Worm (Caenorhabditis elegans) whole organism, L4/young adult: ENCODE data around the gene his-61.

Source experiments
- W03F9.2 ChIP-seq: fragments of 150-350 bp; optimal IDR thresholded peaks from 2 replicates; lab custom pipeline; 2014; ENCODE audit warnings: missing biosample characterization, missing genetic modification characterization
- dao-5 ChIP-seq: sonication (generic microtip); optimal IDR thresholded peaks from 2 replicates; lab custom pipeline; 2016; ENCODE audit warnings: missing genotype, missing genetic modification characterization, moderate library complexity, missing compliant biosample characterization
- him-1 ChIP-seq: sonication (generic microtip); optimal IDR thresholded peaks from 2 replicates; lab custom pipeline; 2016; ENCODE audit warnings: missing genotype, missing genetic modification reagents, missing genetic modification characterization, missing compliant biosample characterization

Gene his-61

ce11 chrIV:7477697-7478096 lies 8.3 kb downstream of the his-61 start:
- TF ChIP-seq W03F9.2 (tag; lab: Kevin White, UChicago): no peak

- TF ChIP-seq dao-5 (tag; lab: Kevin White, UChicago) (no peak), him-1 (tag; lab: Kevin White, UChicago) (no peak), W03F9.2 (tag; lab: Kevin White, UChicago) (no peak)
Measured at ce11 chrIV:7477197-7477596, 8.8 kb downstream of the his-61 start, which contains the start of gene pycr-4. TSS of gene pycr-4 (minus strand) at chrIV:7477297.

ce11 chrIV:7474826-7475225 lies 11.2 kb downstream of the his-61 start, which contains the start of gene slc-25A18.2:
TSS of gene slc-25A18.2 (plus strand) at chrIV:7475041.
- TF ChIP-seq W03F9.2 (tag; lab: Kevin White, UChicago) (no peak), dao-5 (tag; lab: Kevin White, UChicago) (no peak), him-1 (tag; lab: Kevin White, UChicago) (no peak)

- TF ChIP-seq W03F9.2 (tag; lab: Kevin White, UChicago): no peak
- TF ChIP-seq him-1 (tag; lab: Kevin White, UChicago): no peak
- no peak for TF ChIP-seq dao-5 (tag; lab: Kevin White, UChicago)
Measured at ce11 chrIV:7473159-7473649, 12.8 kb downstream of the his-61 start, which contains the start of the genes plk-3 and F55G1.6. TSS of gene plk-3 (minus strand) at chrIV:7473209. TSS of gene F55G1.6 (plus strand) at chrIV:7473517.

DNA sequence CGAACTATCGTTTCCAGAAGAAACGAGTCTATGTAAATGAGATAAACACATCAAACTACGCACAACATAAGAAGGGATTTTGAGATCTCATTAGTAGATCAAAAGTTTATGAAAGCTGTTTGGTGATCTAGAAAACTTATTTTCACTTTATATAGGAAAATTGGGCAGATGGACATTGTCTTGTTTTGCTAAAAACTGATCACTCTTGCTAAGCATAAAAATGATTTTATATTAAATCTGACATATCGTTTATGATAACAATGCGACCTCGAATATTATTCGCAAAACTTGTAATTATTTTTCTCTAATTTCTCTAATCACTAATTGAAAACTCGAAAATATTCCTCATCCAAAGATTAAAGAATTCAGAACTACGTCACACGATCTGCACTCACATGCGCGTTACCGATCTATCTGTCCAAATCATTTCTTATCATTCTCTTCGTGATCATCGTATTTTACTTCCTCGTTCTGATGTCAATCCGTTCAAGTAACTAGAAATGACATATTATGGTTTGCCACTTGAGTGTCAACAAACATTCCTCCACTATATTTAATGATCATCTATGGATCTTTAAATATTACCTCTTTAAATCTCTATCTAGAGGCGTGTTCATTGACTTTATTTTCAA lies 16.1 kb downstream of the his-61 start, which contains the start of gene F55G1.7:
TSS of gene F55G1.7 (minus strand) at position 51 of the 632 bp plus-strand sequence.
- TF ChIP-seq dao-5 (tag; lab: Kevin White, UChicago): no peak
- TF ChIP-seq W03F9.2 (tag; lab: Kevin White, UChicago): no peak
- TF ChIP-seq him-1 (tag; lab: Kevin White, UChicago): no peak

DNA sequence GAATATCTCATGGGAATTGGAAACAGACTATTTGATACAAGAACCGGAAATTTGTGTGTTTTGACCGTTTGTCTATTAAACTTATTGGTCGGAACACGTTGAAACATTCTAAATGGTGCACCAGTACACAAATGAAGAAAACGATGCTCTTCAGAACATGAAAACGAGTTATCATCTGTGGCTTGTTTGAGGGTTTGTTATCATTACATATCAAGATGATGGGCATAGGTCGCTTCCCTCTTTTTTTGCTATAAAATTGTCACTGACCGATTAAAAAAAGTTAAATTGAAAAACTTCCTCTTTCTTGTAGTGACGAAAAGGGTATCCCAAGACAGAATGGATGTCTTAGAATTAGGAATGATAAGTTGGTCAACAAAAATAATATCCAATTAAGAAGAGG lies 17.4 kb downstream of the his-61 start:
- TF ChIP-seq him-1 (tag; lab: Kevin White, UChicago) (no peak), W03F9.2 (tag; lab: Kevin White, UChicago) (no peak), dao-5 (tag; lab: Kevin White, UChicago) (no peak)

DNA sequence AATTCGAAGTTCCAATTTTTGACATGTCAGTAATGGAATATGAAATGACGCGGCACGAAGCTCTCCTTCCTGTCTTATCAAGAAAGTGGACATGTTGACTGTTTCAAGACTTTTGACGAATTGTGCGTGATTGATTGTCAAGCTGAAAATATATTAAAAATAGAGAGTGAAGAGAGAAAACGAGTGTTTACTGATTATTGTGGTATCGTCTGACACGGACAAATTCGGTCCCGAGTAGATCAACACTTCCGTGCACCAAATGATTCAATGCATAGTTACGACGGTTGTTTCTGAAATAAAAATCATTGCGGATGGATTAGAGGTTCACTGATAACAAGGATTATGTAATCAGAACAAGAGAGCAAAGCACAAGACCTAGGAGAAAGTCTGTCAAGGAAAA lies 18.8 kb downstream of the his-61 start:
- TF ChIP-seq dao-5 (tag; lab: Kevin White, UChicago): no peak
- no peak for TF ChIP-seq him-1 (tag; lab: Kevin White, UChicago)
- no peak for TF ChIP-seq W03F9.2 (tag; lab: Kevin White, UChicago)

DNA sequence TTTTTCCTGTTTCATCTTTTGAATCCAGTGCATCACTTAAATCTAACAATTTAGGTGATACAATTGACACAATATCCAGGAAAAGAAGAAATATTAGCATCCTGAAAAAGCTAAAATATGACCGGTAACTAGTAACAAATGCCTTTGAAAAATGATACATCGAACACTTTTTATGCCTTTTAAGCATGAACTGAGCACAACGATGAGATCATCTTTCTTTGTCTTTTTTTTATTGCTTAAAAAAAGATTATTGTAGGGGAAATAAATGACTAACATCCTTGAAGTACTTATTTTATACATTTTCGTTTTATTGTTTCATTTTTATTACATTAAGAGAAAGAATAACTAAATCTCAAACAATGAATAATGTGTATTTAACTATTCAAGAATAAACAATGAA lies 20.2 kb downstream of the his-61 start, which contains the start of gene F13B6.3:
TSS of gene F13B6.3 (minus strand) at position 101 of the 400 bp plus-strand sequence.
- TF ChIP-seq W03F9.2 (tag; lab: Kevin White, UChicago) (no peak), him-1 (tag; lab: Kevin White, UChicago) (no peak), dao-5 (tag; lab: Kevin White, UChicago) (no peak)

ce11 chrIV:7460225-7460624 lies 25.8 kb downstream of the his-61 start, which contains the start of gene F13B6.2:
TSS of gene F13B6.2 (minus strand) at chrIV:7460325.
- TF ChIP-seq him-1 (tag; lab: Kevin White, UChicago) (no peak), dao-5 (tag; lab: Kevin White, UChicago) (no peak), W03F9.2 (tag; lab: Kevin White, UChicago) (no peak)

DNA sequence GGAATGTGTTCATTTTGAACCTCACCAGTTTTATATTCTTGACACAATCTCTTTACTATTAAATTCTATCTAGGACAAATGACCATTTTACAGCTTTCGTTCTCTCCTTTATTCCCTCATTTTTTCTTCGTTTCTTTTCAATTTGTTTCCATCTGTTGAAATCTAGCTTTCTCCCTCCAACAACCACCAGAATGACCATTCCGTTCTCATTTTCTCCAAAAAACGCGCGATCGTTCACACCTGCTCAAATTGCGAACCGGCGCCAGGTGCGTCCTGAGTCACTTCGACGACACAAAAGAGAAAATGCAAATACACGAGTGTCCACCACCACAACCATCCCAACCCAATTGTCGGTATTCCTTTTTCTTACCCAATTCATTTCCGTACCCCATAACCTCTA lies 29.8 kb downstream of the his-61 start, which contains the start of gene F13B6.1:
TSS of gene F13B6.1 (plus strand) at position 301 of the 400 bp plus-strand sequence.
- no peak for TF ChIP-seq dao-5 (tag; lab: Kevin White, UChicago)
- no peak for TF ChIP-seq W03F9.2 (tag; lab: Kevin White, UChicago)
- TF ChIP-seq him-1 (tag; lab: Kevin White, UChicago): no peak

ce11 chrIV:7454890-7455289 lies 31.1 kb downstream of the his-61 start:
- TF ChIP-seq W03F9.2 (tag; lab: Kevin White, UChicago) (no peak), dao-5 (tag; lab: Kevin White, UChicago) (no peak), him-1 (tag; lab: Kevin White, UChicago) (no peak)

DNA sequence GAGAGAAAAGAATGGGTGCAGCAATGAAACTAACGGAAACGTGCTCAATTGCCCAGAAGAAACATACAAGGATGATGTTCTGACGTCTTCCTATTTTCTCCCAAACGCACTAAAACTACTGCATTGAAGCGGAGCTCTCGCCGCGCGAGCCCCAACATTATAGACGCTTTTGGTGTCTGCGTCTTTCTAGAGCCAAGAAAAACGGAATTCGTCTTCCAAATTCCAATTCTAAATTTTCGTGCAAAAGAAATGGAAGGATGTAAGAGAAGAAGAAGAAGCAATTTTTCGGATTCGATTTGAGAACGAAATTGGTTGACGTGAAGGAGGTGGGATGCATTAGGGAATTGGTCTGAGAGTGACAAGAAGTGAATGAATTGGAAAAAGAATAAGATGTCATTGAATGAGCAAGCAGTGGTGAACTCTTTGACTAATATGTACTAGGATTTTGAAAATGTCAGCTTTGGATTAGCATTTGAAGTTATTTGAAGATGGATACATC lies 32.3 kb downstream of the his-61 start:
- TF ChIP-seq dao-5 (tag; lab: Kevin White, UChicago): no peak
- TF ChIP-seq him-1 (tag; lab: Kevin White, UChicago): no peak
- no peak for TF ChIP-seq W03F9.2 (tag; lab: Kevin White, UChicago)

DNA sequence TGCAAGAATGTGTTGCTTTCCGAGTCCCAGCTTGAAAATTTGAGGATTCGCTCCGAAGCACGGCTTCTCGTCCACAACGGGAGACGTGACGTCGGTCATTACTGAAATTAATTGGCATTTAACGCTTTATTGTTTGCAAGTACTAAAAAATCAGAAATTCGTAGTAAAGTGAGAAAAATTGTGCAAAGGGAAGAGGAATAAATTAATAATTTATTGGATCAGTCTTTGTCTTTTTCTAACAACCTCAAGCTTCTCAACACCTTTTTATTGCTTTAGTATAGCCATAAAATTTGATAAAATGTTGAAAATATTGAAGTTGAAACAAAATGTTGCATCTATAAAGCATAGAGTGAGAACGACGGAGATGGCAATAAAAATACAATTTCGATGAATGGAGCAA lies 34.7 kb downstream of the his-61 start, which contains the start of gene tes-1:
TSS of gene tes-1 (minus strand) at position 101 of the 400 bp plus-strand sequence.
- no peak for TF ChIP-seq W03F9.2 (tag; lab: Kevin White, UChicago)
- no peak for TF ChIP-seq dao-5 (tag; lab: Kevin White, UChicago)
- TF ChIP-seq him-1 (tag; lab: Kevin White, UChicago): no peak
